Fruit fly (Drosophila melanogaster): Measurements from ENCODE around the gene CG34244.

DNA sequence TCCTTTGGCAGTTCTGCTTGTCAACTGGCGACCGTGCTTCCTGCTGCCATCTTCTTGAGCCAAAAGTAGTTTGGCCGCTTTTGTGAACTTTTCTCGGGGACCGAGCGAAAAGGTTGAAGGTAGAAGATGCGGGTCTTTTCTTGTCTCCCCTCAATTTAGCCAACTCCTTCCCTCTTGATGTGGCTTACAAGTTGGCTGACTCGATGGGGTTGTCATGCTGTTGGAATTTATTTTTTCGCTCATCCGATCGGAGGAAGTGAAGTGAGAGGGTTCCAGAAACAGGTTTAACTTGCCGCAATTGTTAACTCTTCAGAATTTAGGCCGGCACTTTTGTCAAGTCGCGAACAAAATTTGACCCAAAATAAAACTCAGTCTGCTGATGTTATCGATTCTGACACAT is 33.4 kb downstream of the CG34244 start:
- TF ChIP-seq Lpt (GFP tag; optimal IDR thresholded peaks at IDR 0.05), result no peak
- TF ChIP-seq Sox102F (GFP tag; optimal IDR thresholded peaks at IDR 0.05), result peak; percentile 3
- TF ChIP-seq dsx (GFP tag; optimal IDR thresholded peaks at IDR 0.05; ENCODE audit: poor library complexity, severe bottlenecking), result peak; percentile 1
- TF ChIP-seq CG9139 (GFP tag; optimal IDR thresholded peaks at IDR 0.05), result no peak
- TF ChIP-seq Sox14 (GFP tag; optimal IDR thresholded peaks at IDR 0.05), result no peak
- no peak for TF ChIP-seq CG11294 (GFP tag; IDR thresholded peaks at IDR 0.05)
- no peak for TF ChIP-seq CG8632 (GFP tag; optimal IDR thresholded peaks at IDR 0.05)
- no peak for TF ChIP-seq svp (GFP tag)
- TF ChIP-seq CG10631 (GFP tag; optimal IDR thresholded peaks at IDR 0.05), result no peak
- TF ChIP-seq net (GFP tag; optimal IDR thresholded peaks at IDR 0.05), result no peak

All from whole organism, prepupa.